Worm (Caenorhabditis elegans) whole organism, mixed stage, embryonic: ENCODE results near the gene K04C1.3.

ENCODE experiments used
- blmp-1 ChIP-seq: fragments of 150-350 bp; optimal IDR thresholded peaks from 2 replicates; lab custom pipeline; 2014; ENCODE audit warnings: missing biosample characterization, missing genetic modification characterization
- elt-1 ChIP-seq: sonication (generic microtip); optimal IDR thresholded peaks from 2 replicates; lab custom pipeline; 2017; ENCODE audit warnings: missing genetic modification characterization, mild to moderate bottlenecking, missing compliant biosample characterization, antibody characterized with exemption, moderate library complexity, borderline replicate concordance; ENCODE audit not compliant: insufficient read depth
- elt-3 ChIP-seq: fragments of 150-350 bp; optimal IDR thresholded peaks from 2 replicates; lab custom pipeline; 2014; ENCODE audit warnings: missing biosample characterization, missing genetic modification characterization
- ham-2 ChIP-seq: fragments of 200-800 bp; sonication (Bioruptor generic); optimal IDR thresholded peaks from 2 replicates; lab custom pipeline; 2018; ENCODE audit warnings: mild to moderate bottlenecking, missing genetic modification characterization, missing compliant biosample characterization
- lin-13 ChIP-seq: fragments of 150-350 bp; optimal IDR thresholded peaks from 2 replicates; lab custom pipeline; 2014; ENCODE audit warnings: missing biosample characterization, missing genetic modification characterization
- lin-32 ChIP-seq: fragments of 200-800 bp; sonication (Bioruptor generic); optimal IDR thresholded peaks from 2 replicates; lab custom pipeline; 2018; ENCODE audit warnings: mild to moderate bottlenecking, missing genetic modification characterization, missing compliant biosample characterization
- lsy-2 ChIP-seq: fragments of 150-350 bp; optimal IDR thresholded peaks from 2 replicates; lab custom pipeline; 2014; ENCODE audit warnings: missing biosample characterization, missing genetic modification characterization
- mep-1 ChIP-seq: fragments of 150-350 bp; optimal IDR thresholded peaks from 2 replicates; lab custom pipeline; 2017; ENCODE audit warnings: missing biosample characterization, missing genetic modification reagents, missing genetic modification characterization, inconsistent platforms
- nhr-2 ChIP-seq: fragments of 150-350 bp; optimal IDR thresholded peaks from 2 replicates; lab custom pipeline; 2014; ENCODE audit warnings: missing biosample characterization, missing genetic modification characterization
- nhr-76 ChIP-seq: sonication (generic microtip); optimal IDR thresholded peaks from 2 replicates; lab custom pipeline; 2017; ENCODE audit warnings: missing biosample characterization, missing genetic modification characterization
- pha-4 ChIP-seq: fragments of 150-350 bp; optimal IDR thresholded peaks from 2 replicates; lab custom pipeline; 2018; ENCODE audit warnings: missing biosample characterization, missing genetic modification reagents, missing genetic modification characterization
- tbx-8 ChIP-seq: fragments of 200-800 bp; sonication (Bioruptor generic); optimal IDR thresholded peaks from 2 replicates; lab custom pipeline; 2018; ENCODE audit warnings: mild to moderate bottlenecking, missing genetic modification characterization, moderate library complexity, missing compliant biosample characterization
- unc-39 ChIP-seq: fragments of 150-350 bp; optimal IDR thresholded peaks from 2 replicates; lab custom pipeline; 2014; ENCODE audit warnings: missing biosample characterization, missing genetic modification characterization
- unc-62 ChIP-seq: fragments of 150-350 bp; optimal IDR thresholded peaks from 2 replicates; lab custom pipeline; 2014; ENCODE audit warnings: missing biosample characterization, missing genetic modification reagents, missing genetic modification characterization

- TF ChIP-seq lin-13: no peak
- no peak for TF ChIP-seq lsy-2 (tag; lab: Kevin White, UChicago)
- TF ChIP-seq elt-1: no peak
- TF ChIP-seq mep-1 (tag; lab: Kevin White, UChicago): no peak
- TF ChIP-seq unc-39: no peak
- no peak for TF ChIP-seq pha-4 (tag; lab: Kevin White, UChicago)
- TF ChIP-seq blmp-1 (tag; lab: Kevin White, UChicago): no peak
- TF ChIP-seq nhr-2 (tag; lab: Kevin White, UChicago): no peak
- TF ChIP-seq lin-32 (GFP tag; lab: Kevin White, UChicago): no peak
- no peak for TF ChIP-seq unc-62
- no peak for TF ChIP-seq nhr-76
- no peak for TF ChIP-seq ham-2 (GFP tag; lab: Kevin White, UChicago)
- TF ChIP-seq tbx-8 (GFP tag; lab: Kevin White, UChicago): no peak
- no peak for TF ChIP-seq elt-3 (tag; lab: Kevin White, UChicago)
Observed at ce11 chrX:14246518-14246917, 3.3 kb upstream of the K04C1.3 start, which contains the start of gene mlc-6.
